Worm (Caenorhabditis elegans): ENCODE data around the gene adr-2.

DNA sequence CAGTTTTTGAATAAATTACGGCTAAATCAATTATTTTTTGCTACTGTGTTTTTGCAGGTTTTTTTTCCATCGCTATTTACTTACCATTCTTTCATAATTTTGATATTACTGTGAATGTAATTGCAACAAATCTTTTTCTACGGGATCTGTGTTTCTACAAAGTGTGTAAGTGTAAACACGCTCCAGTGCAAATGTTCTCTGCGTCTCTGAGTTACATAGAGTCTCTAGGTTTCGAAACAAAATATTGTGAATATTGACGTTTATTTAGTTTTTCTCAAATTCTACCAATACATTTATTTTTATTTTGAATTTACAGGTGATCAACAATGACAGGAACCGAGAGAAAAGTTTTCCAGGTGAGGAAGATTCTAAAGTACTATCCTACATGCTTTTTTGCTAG, 48.7 kb downstream of the adr-2 start, which contains the start of gene yju-2:
- TF ChIP-seq ztf-11 (tag; optimal IDR thresholded peaks at IDR 0.05) = no peak
- TF ChIP-seq ceh-82 (tag; optimal IDR thresholded peaks at IDR 0.05) = peak in 2 of 3 experiments; percentile 28 to 75
- no peak for TF ChIP-seq pax-3 (tag; optimal IDR thresholded peaks at IDR 0.05)
- TF ChIP-seq lin-39 (tag; optimal IDR thresholded peaks at IDR 0.05) = no peak
- no peak for TF ChIP-seq nhr-11 (tag; optimal IDR thresholded peaks at IDR 0.05)
- TF ChIP-seq nhr-237 (tag; optimal IDR thresholded peaks at IDR 0.05) = peak; percentile 51
- TF ChIP-seq ztf-4 (tag; optimal IDR thresholded peaks at IDR 0.05) = peak; percentile 28
- no peak for TF ChIP-seq snpc-4 (tag; optimal IDR thresholded peaks at IDR 0.05)
- TF ChIP-seq lin-15B (tag; optimal IDR thresholded peaks at IDR 0.05) = peak; percentile 82
- peak; percentile 13 for TF ChIP-seq tbx-2 (tag; optimal IDR thresholded peaks at IDR 0.05)
- no peak for TF ChIP-seq sox-4 (tag; optimal IDR thresholded peaks at IDR 0.05)
- TF ChIP-seq nhr-76 (tag; optimal IDR thresholded peaks at IDR 0.05) = no peak
- peak; percentile 31 for TF ChIP-seq ama-1 (optimal IDR thresholded peaks at IDR 0.05)
